Worm (Caenorhabditis elegans) whole organism, L4 larva: ENCODE data around the gene ugt-14.

Source experiments
- ama-1 ChIP-seq: fragments of 150-350 bp; optimal IDR thresholded peaks from 2 replicates; lab custom pipeline; 2014; ENCODE audit warnings: inconsistent platforms, mixed read lengths
- duxl-1 ChIP-seq: sonication (generic microtip); optimal IDR thresholded peaks from 2 replicates; lab custom pipeline; 2016; ENCODE audit warnings: mild to moderate bottlenecking, missing genetic modification characterization, moderate library complexity, missing compliant biosample characterization; ENCODE audit not compliant: poor library complexity
- egl-27 ChIP-seq: sonication (generic microtip); optimal IDR thresholded peaks from 3 replicates; lab custom pipeline; 2017; ENCODE audit warnings: missing biosample characterization, missing genetic modification reagents, missing genetic modification characterization
- lin-29 ChIP-seq: fragments of 200-800 bp; sonication (Bioruptor generic); IDR thresholded peaks from 2 replicates; pipeline ENCODE4 v1.3.6; 2022; ENCODE audit warnings: missing genetic modification reagents, missing genetic modification characterization, missing compliant biosample characterization
- mep-1 ChIP-seq: fragments of 150-350 bp; sonication (generic microtip); optimal IDR thresholded peaks from 3 replicates; lab custom pipeline; 2014; ENCODE audit warnings: missing biosample characterization, missing genetic modification characterization
- pha-4 ChIP-seq, 2 experiments: fragments of 150-350 bp in 1 of 2; fragments of 200-800 bp in 1 of 2; sonication (Bioruptor generic) in 1 of 2; IDR thresholded peaks in 1 of 2; optimal IDR thresholded peaks in 1 of 2; 2 replicates each; pipeline versions ENCODE4 v1.3.6 to Lab custom; 2014 to 2022; ENCODE audit warnings: missing genetic modification characterization in 2 of 2, missing genetic modification reagents in 2 of 2, missing biosample characterization in 1 of 2, missing compliant biosample characterization in 1 of 2
- unc-62 ChIP-seq, 3 experiments: fragments of 150-350 bp in 1 of 3; sonication (generic microtip); optimal IDR thresholded peaks in 2 of 3; peaks in 1 of 3; 1 replicate in 1 of 3; 2 replicates in 2 of 3; lab custom pipeline; 2014 to 2017; ENCODE audit warnings: missing biosample characterization in 3 of 3, missing genetic modification characterization in 3 of 3, missing genetic modification reagents in 3 of 3, missing genotype in 1 of 3

- TF ChIP-seq unc-62 (GFP tag; optimal IDR thresholded peaks at IDR 0.05 in 1 of 2; lab: Kevin White, UChicago) (peak in 1 of 2 experiments; percentile 65), unc-62 (tag; optimal IDR thresholded peaks at IDR 0.05; lab: Kevin White, UChicago) (no peak), egl-27 (no peak), lin-29 (GFP tag; lab: Robert Waterston, UW) (no peak), duxl-1 (tag; lab: Kevin White, UChicago) (no peak), pha-4 (GFP tag; IDR thresholded peaks at IDR 0.05; lab: Robert Waterston, UW) (no peak), pha-4 (tag; optimal IDR thresholded peaks at IDR 0.05; lab: Kevin White, UChicago) (no peak), ama-1 (no peak), mep-1 (tag; lab: Kevin White, UChicago) (no peak)
These were observed 20.3 kb downstream of the ugt-14 start, which contains the start of gene srh-21 for ce11 chrV:4926371-4926770.
